Fruit fly (Drosophila melanogaster): Measurements from ENCODE around the gene CG42374.

Gene CG42374

DNA sequence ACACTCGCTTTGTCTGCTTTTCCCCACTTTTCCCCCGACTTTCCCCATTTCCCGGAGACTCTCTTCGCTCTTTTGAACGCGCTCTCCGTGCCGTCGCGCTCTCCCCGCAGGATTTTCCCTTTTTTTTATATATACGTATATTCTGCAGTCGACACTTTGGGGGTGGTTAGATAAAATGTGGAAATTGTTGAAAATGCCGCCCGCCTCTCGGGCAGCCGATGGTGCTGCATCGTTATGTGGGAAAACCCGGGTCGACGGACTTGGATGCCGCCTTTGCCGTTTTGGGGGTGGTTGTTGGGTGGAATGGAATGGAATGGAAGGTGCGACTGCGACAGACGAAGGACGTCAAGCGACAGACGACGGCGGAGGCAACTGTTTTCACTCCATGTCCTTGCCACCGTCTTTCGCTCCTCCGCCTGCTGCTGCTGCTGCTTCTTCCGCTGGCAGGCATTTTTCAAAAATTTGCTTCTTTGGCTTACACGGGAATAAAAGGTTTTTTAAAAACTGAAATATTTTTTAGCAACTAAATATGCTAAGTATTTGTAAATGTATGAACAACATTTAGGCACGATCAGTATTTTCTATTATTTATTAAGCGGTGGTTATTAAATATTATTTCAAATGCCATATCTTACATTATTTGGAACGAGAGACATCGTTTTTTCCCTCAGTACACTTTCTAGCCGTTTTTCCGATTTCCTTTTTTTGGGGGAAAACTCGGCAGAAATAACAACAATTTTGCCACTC lies 32.6 kb upstream of the CG42374 start (continued):
- TF ChIP-seq CG12071 (GFP tag; optimal IDR thresholded peaks at IDR 0.05) (no peak), CG10565 (GFP tag; optimal IDR thresholded peaks at IDR 0.05) (no peak), dmrt99B (tag; optimal IDR thresholded peaks at IDR 0.05) (peak; percentile 63), Taf1 (GFP tag; IDR thresholded peaks at IDR 0.05) (no peak), CG4820 (GFP tag; optimal IDR thresholded peaks at IDR 0.05) (no peak), Jarid2 (GFP tag; optimal IDR thresholded peaks at IDR 0.05) (peak; percentile 15), sd (tag; optimal IDR thresholded peaks at IDR 0.05) (peak; percentile 51), tll (GFP tag; optimal IDR thresholded peaks at IDR 0.05) (no peak), CG18476 (GFP tag; optimal IDR thresholded peaks at IDR 0.05) (no peak), CG32772 (GFP tag; IDR thresholded peaks at IDR 0.05) (no peak), CG2199 (GFP tag; IDR thresholded peaks at IDR 0.05) (no peak), gro (GFP tag; optimal IDR thresholded peaks at IDR 0.05) (no peak), usp (GFP tag; optimal IDR thresholded peaks at IDR 0.05) (no peak), mld (GFP tag; IDR thresholded peaks at IDR 0.05; ENCODE audit: partially characterized antibody) (no peak), CG4360 (GFP tag; IDR thresholded peaks at IDR 0.05) (no peak), CrebB (tag; optimal IDR thresholded peaks at IDR 0.05) (no peak), CG2202 (tag; optimal IDR thresholded peaks at IDR 0.05) (no peak), CG11456 (GFP tag; IDR thresholded peaks at IDR 0.05) (no peak), CG11085 (GFP tag; IDR thresholded peaks at IDR 0.05) (no peak), Ada2b (GFP tag; IDR thresholded peaks at IDR 0.05) (0 out of 2 replicates have a peak, but pooled peaks have one; percentile 8), Dp (GFP tag; optimal IDR thresholded peaks at IDR 0.05) (no peak), Eip74EF (GFP tag; optimal IDR thresholded peaks at IDR 0.05) (no peak), GATAe (GFP tag; conservative IDR thresholded peaks at IDR 0.05) (no peak), eyg (GFP tag; optimal IDR thresholded peaks at IDR 0.05) (no peak), Ets65A (GFP tag) (peak; percentile 64), ara (GFP tag; IDR thresholded peaks at IDR 0.05) (no peak), Lpt (GFP tag; optimal IDR thresholded peaks at IDR 0.05) (no peak), CG18262 (tag; optimal IDR thresholded peaks at IDR 0.05) (peak; percentile 47), CG2712 (tag; optimal IDR thresholded peaks at IDR 0.05) (peak; percentile 48), corto (GFP tag; optimal IDR thresholded peaks at IDR 0.05) (no peak), Atf-2 (GFP tag; optimal IDR thresholded peaks at IDR 0.05) (no peak), caup (GFP tag; optimal IDR thresholded peaks at IDR 0.05; ENCODE audit: severe bottlenecking) (peak; percentile 28), gsb (GFP tag; IDR thresholded peaks at IDR 0.05) (no peak), hth (optimal IDR thresholded peaks at IDR 0.05) (no peak), CG10366 (GFP tag; IDR thresholded peaks at IDR 0.05) (peak; percentile 23), jing (GFP tag; optimal IDR thresholded peaks at IDR 0.05) (no peak), CG1233 (GFP tag; optimal IDR thresholded peaks at IDR 0.05) (no peak), lola (GFP tag; optimal IDR thresholded peaks at IDR 0.05) (no peak), CG5953 (GFP tag; IDR thresholded peaks at IDR 0.05) (no peak), da (GFP tag; optimal IDR thresholded peaks at IDR 0.05) (no peak), zen (tag; optimal IDR thresholded peaks at IDR 0.05) (no peak), CG17802 (tag; optimal IDR thresholded peaks at IDR 0.05) (no peak), Xrp1 (GFP tag; IDR thresholded peaks at IDR 0.05) (no peak), Dfd (GFP tag; optimal IDR thresholded peaks at IDR 0.05) (no peak), sim (GFP tag; IDR thresholded peaks at IDR 0.05) (no peak), Asciz (GFP tag; optimal IDR thresholded peaks at IDR 0.05) (peak; percentile 20), Med (GFP tag) (peak; percentile 37), p53 (GFP tag; optimal IDR thresholded peaks at IDR 0.05) (no peak), Adf1 (GFP tag; IDR thresholded peaks at IDR 0.05) (no peak), CG8089 (GFP tag; optimal IDR thresholded peaks at IDR 0.05) (no peak)
